Fruit fly (Drosophila melanogaster) whole organism, prepupa: ENCODE measurements around the gene Osi16.

Experiments used
- Blimp-1 ChIP-seq: fragments of 200-800 bp; sonication (Bioruptor generic); optimal IDR thresholded peaks from 3 replicates; lab custom pipeline; 2017; ENCODE audit warnings: missing biosample characterization, missing genetic modification characterization, mild to moderate bottlenecking, moderate library complexity, missing genetic modification reagents
- CG6163 ChIP-seq: fragments of 200-800 bp; sonication (Bioruptor generic); IDR thresholded peaks from 3 replicates; pipeline ENCODE4 v1.3.6; 2022; ENCODE audit warnings: missing biosample characterization, missing genetic modification characterization
- Sox102F ChIP-seq: fragments of 200-800 bp; sonication (Bioruptor generic); optimal IDR thresholded peaks from 2 replicates; lab custom pipeline; 2016; ENCODE audit warnings: missing biosample characterization, mild to moderate bottlenecking, missing genetic modification characterization
- Sox14 ChIP-seq: fragments of 200-800 bp; sonication (Bioruptor generic); optimal IDR thresholded peaks from 3 replicates; lab custom pipeline; 2016; ENCODE audit warnings: missing biosample characterization, missing genetic modification characterization

DNA sequence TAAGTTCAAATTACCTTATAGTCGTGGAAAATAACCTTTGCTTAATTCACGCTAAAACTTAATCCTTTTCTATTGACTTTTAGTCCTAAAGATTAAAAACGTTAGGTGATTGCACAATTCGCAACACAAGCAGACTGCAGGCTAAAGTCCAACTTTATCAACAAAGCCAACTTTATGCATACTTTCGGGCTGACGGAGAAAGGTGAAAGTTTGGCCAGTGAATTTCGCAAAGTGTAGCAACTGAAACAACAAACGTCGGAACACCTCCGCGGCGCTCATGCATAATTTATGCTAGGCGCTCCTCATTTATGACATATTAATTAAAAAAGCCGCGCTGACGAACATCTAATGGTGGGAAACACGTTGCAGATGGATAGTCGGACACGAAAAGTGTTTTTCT, 35.1 kb upstream of the Osi16 start:
- TF ChIP-seq Blimp-1 = no peak
- no peak for TF ChIP-seq CG6163 (GFP tag; lab: Robert Waterston, UW)
- no peak for TF ChIP-seq Sox14 (GFP tag; lab: Kevin White, UChicago)
- no peak for TF ChIP-seq Sox102F (GFP tag; lab: Kevin White, UChicago)
